Fruit fly (Drosophila melanogaster) whole organism, prepupa: ENCODE measurements around the gene CG11498.

Experiments
- CG16779 ChIP-seq: fragments of 200-800 bp; sonication (Bioruptor generic); optimal IDR thresholded peaks from 3 replicates; lab custom pipeline; 2017; ENCODE audit warnings: missing biosample characterization, mild to moderate bottlenecking, missing genetic modification characterization
- CG32006 ChIP-seq: fragments of 200-800 bp; sonication (Bioruptor generic); optimal IDR thresholded peaks from 3 replicates; lab custom pipeline; 2017; ENCODE audit warnings: missing biosample characterization, mild to moderate bottlenecking, missing genetic modification characterization
- Eip93F ChIP-seq: fragments of 200-800 bp; sonication (Bioruptor generic); optimal IDR thresholded peaks from 2 replicates; lab custom pipeline; 2016; ENCODE audit warnings: missing biosample characterization, mild to moderate bottlenecking, missing genetic modification characterization
- Hr39 ChIP-seq: fragments of 200-800 bp; sonication (Bioruptor generic); optimal IDR thresholded peaks from 2 replicates; lab custom pipeline; 2016; ENCODE audit warnings: missing biosample characterization, missing genetic modification characterization
- fkh ChIP-seq: fragments of 200-800 bp; sonication (Bioruptor generic); optimal IDR thresholded peaks from 3 replicates; lab custom pipeline; 2017; ENCODE audit warnings: missing biosample characterization, mild to moderate bottlenecking, missing genetic modification characterization, moderate library complexity

dm6 chr3R:30195606-30196049, 35.4 kb upstream of the CG11498 start:
- peak; percentile 23 for TF ChIP-seq CG32006 (GFP tag; lab: Kevin White, UChicago)
- TF ChIP-seq Hr39 (GFP tag; lab: Kevin White, UChicago): peak; percentile 26
- no peak for TF ChIP-seq CG16779 (tag; lab: Kevin White, UChicago)
- TF ChIP-seq Eip93F: no peak
- no peak for TF ChIP-seq fkh (GFP tag; lab: Kevin White, UChicago)
